Worm (Caenorhabditis elegans): ENCODE results near the gene acp-4.

ce11 chrII:8466874-8467273, 32.0 kb upstream of the acp-4 start, which contains the start of gene F22B5.10:
- TF ChIP-seq tbx-11 (GFP tag; IDR thresholded peaks at IDR 0.05) (no peak), ama-1 (optimal IDR thresholded peaks at IDR 0.05) (no peak)

Measured in whole organism, early embryonic.